Fruit fly (Drosophila melanogaster) whole organism, embryonic: Measurements from ENCODE around the gene MtnD.
A peak's percentile ranks its signal among the peaks of the same experiment; 100 is the strongest.

Source experiments
- Bgb ChIP-seq: fragments of 200-800 bp; sonication (Bioruptor generic); IDR thresholded peaks from 2 replicates; pipeline ENCODE4 v1.3.6; 2022; ENCODE audit warnings: missing biosample characterization, missing genetic modification characterization; ENCODE audit not compliant: partially characterized antibody
- CG10147 ChIP-seq: fragments of 200-800 bp; sonication (Bioruptor generic); optimal IDR thresholded peaks from 2 replicates; lab custom pipeline; 2019; ENCODE audit warnings: missing biosample characterization, mild to moderate bottlenecking, missing genetic modification characterization, moderate library complexity
- CG10274 ChIP-seq: fragments of 200-800 bp; sonication (Bioruptor generic); optimal IDR thresholded peaks from 3 replicates; lab custom pipeline; 2017; ENCODE audit warnings: missing biosample characterization, mild to moderate bottlenecking, missing genetic modification characterization
- CG10979 ChIP-seq: fragments of 200-800 bp; sonication (Bioruptor generic); optimal IDR thresholded peaks from 2 replicates; lab custom pipeline; 2018; ENCODE audit warnings: missing biosample characterization, mild to moderate bottlenecking, missing genetic modification characterization, moderate library complexity
- CG13424 ChIP-seq: fragments of 200-800 bp; sonication (Bioruptor generic); optimal IDR thresholded peaks from 2 replicates; lab custom pipeline; 2019; ENCODE audit warnings: missing biosample characterization, mild to moderate bottlenecking, missing genetic modification characterization, moderate library complexity
- CG15479 ChIP-seq: fragments of 200-800 bp; sonication (Bioruptor generic); optimal IDR thresholded peaks from 3 replicates; lab custom pipeline; 2019; ENCODE audit warnings: missing biosample characterization, mild to moderate bottlenecking, missing genetic modification characterization, moderate library complexity
- CG15514 ChIP-seq: fragments of 200-800 bp; sonication (Bioruptor generic); optimal IDR thresholded peaks from 3 replicates; lab custom pipeline; 2017; ENCODE audit warnings: missing biosample characterization, missing genetic modification characterization, mild to moderate bottlenecking, moderate library complexity, missing genetic modification reagents
- CG15696 ChIP-seq: fragments of 200-800 bp; sonication (Bioruptor generic); optimal IDR thresholded peaks from 2 replicates; lab custom pipeline; 2019; ENCODE audit warnings: missing biosample characterization, mild to moderate bottlenecking, missing genetic modification characterization, moderate library complexity
- CG1603 ChIP-seq: fragments of 200-800 bp; sonication (Bioruptor generic); optimal IDR thresholded peaks from 2 replicates; lab custom pipeline; 2019; ENCODE audit warnings: missing biosample characterization, mild to moderate bottlenecking, missing genetic modification characterization, moderate library complexity
- CG17385 ChIP-seq: fragments of 200-800 bp; sonication (Bioruptor generic); optimal IDR thresholded peaks from 3 replicates; lab custom pipeline; 2018; ENCODE audit warnings: missing biosample characterization, mild to moderate bottlenecking, missing genetic modification characterization
- CG18599 ChIP-seq: fragments of 200-800 bp; sonication (Bioruptor generic); optimal IDR thresholded peaks from 3 replicates; lab custom pipeline; 2017; ENCODE audit warnings: missing biosample characterization, missing genetic modification characterization, mild to moderate bottlenecking, moderate library complexity, missing genetic modification reagents
- CG2116 ChIP-seq: fragments of 200-800 bp; sonication (Bioruptor generic); optimal IDR thresholded peaks from 3 replicates; lab custom pipeline; 2018; ENCODE audit warnings: missing biosample characterization, mild to moderate bottlenecking, missing genetic modification characterization
- CG32767 ChIP-seq: fragments of 200-800 bp; sonication (Bioruptor generic); IDR thresholded peaks from 2 replicates; pipeline ENCODE4 v1.3.6; 2022; ENCODE audit warnings: missing biosample characterization, missing genetic modification characterization
- CG3281 ChIP-seq: fragments of 200-800 bp; sonication (Bioruptor generic); optimal IDR thresholded peaks from 3 replicates; lab custom pipeline; 2017; ENCODE audit warnings: missing biosample characterization, mild to moderate bottlenecking, missing genetic modification characterization
- CG34422 ChIP-seq: fragments of 200-800 bp; sonication (Bioruptor generic); IDR thresholded peaks from 3 replicates; pipeline ENCODE4 v1.3.6; 2022; ENCODE audit warnings: missing biosample characterization, missing genetic modification characterization
- CG4328 ChIP-seq: fragments of 200-800 bp; sonication (Bioruptor generic); optimal IDR thresholded peaks from 3 replicates; lab custom pipeline; 2017; ENCODE audit warnings: missing biosample characterization, missing genetic modification reagents, missing genetic modification characterization
- CG5180 ChIP-seq: fragments of 200-800 bp; sonication (Bioruptor generic); optimal IDR thresholded peaks from 3 replicates; lab custom pipeline; 2017; ENCODE audit warnings: missing biosample characterization, missing genetic modification characterization, mild to moderate bottlenecking, moderate library complexity, missing genetic modification reagents
- CG7928 ChIP-seq: fragments of 200-800 bp; sonication (Bioruptor generic); optimal IDR thresholded peaks from 2 replicates; lab custom pipeline; 2017; ENCODE audit warnings: missing biosample characterization, mild to moderate bottlenecking, missing genetic modification characterization
- CrebB ChIP-seq: fragments of 200-800 bp; sonication (Bioruptor generic); optimal IDR thresholded peaks from 3 replicates; lab custom pipeline; 2018; ENCODE audit warnings: missing biosample characterization, mild to moderate bottlenecking, missing genetic modification characterization
- Drgx ChIP-seq: fragments of 200-800 bp; sonication (Bioruptor generic); IDR thresholded peaks from 2 replicates; pipeline ENCODE4 v1.3.6; 2022; ENCODE audit warnings: missing biosample characterization, missing genetic modification characterization
- Ets65A ChIP-seq: fragments of 200-800 bp; sonication (Bioruptor generic); peaks from one replicate; lab custom pipeline; 2016; ENCODE audit warnings: missing biosample characterization, missing genetic modification characterization
- Fer1 ChIP-seq: fragments of 200-800 bp; sonication (Bioruptor generic); optimal IDR thresholded peaks from 2 replicates; lab custom pipeline; 2017; ENCODE audit warnings: missing biosample characterization, mild to moderate bottlenecking, missing genetic modification characterization
- MESR4 ChIP-seq: fragments of 200-800 bp; sonication (Bioruptor generic); optimal IDR thresholded peaks from 2 replicates; lab custom pipeline; 2018; ENCODE audit warnings: missing biosample characterization, mild to moderate bottlenecking, missing genetic modification characterization, moderate library complexity
- Med ChIP-seq: fragments of 200-800 bp; sonication (Bioruptor generic); peaks from one replicate; lab custom pipeline; 2016; ENCODE audit warnings: missing biosample characterization, missing genetic modification characterization, mild to moderate bottlenecking, inconsistent platforms, moderate library complexity
- Oli ChIP-seq: fragments of 200-800 bp; sonication (Bioruptor generic); optimal IDR thresholded peaks from 2 replicates; lab custom pipeline; 2018; ENCODE audit warnings: missing biosample characterization, mild to moderate bottlenecking, missing genetic modification characterization, moderate library complexity
- Rx ChIP-seq: fragments of 200-800 bp; sonication (Bioruptor generic); IDR thresholded peaks from 2 replicates; pipeline ENCODE4 v1.3.6; 2022; ENCODE audit warnings: missing biosample characterization, missing genetic modification characterization
- TFAM ChIP-seq: fragments of 200-800 bp; sonication (Bioruptor generic); optimal IDR thresholded peaks from 2 replicates; lab custom pipeline; 2017; ENCODE audit warnings: missing biosample characterization, missing genetic modification characterization, inconsistent platforms
- Vsx1 ChIP-seq: fragments of 200-800 bp; sonication (Bioruptor generic); optimal IDR thresholded peaks from 2 replicates; lab custom pipeline; 2017; ENCODE audit warnings: missing biosample characterization, mild to moderate bottlenecking, missing genetic modification characterization, missing genetic modification reagents
- abd-A ChIP-seq: fragments of 200-800 bp; sonication (Bioruptor generic); optimal IDR thresholded peaks from 3 replicates; lab custom pipeline; 2019; ENCODE audit warnings: missing biosample characterization, mild to moderate bottlenecking, missing genetic modification characterization, moderate library complexity
- btn ChIP-seq: fragments of 200-800 bp; sonication (Bioruptor generic); optimal IDR thresholded peaks from 2 replicates; lab custom pipeline; 2016; ENCODE audit warnings: missing biosample characterization, missing genetic modification characterization
- eyg ChIP-seq: fragments of 200-800 bp; sonication (Bioruptor generic); optimal IDR thresholded peaks from 3 replicates; lab custom pipeline; 2016; ENCODE audit warnings: missing biosample characterization, missing genetic modification characterization
- ftz-f1 ChIP-seq: fragments of 200-800 bp; sonication (Bioruptor generic); optimal IDR thresholded peaks from 2 replicates; lab custom pipeline; 2016; ENCODE audit warnings: missing biosample characterization, missing genetic modification characterization
- hth ChIP-seq: fragments of >200 bp; optimal IDR thresholded peaks from 2 replicates; lab custom pipeline; 2017; ENCODE audit warnings: inconsistent platforms
- insv ChIP-seq, 2 experiments: fragments of 200-800 bp; sonication (Bioruptor generic); optimal IDR thresholded peaks; 3 replicates each; lab custom pipeline; 2016 to 2018; ENCODE audit warnings: missing biosample characterization in 2 of 2, missing genetic modification characterization in 2 of 2
- mirr ChIP-seq: fragments of 200-800 bp; sonication (Bioruptor generic); optimal IDR thresholded peaks from 3 replicates; lab custom pipeline; 2018; ENCODE audit warnings: missing biosample characterization, mild to moderate bottlenecking, missing genetic modification characterization
- nerfin-1 ChIP-seq: fragments of 200-800 bp; sonication (Bioruptor generic); optimal IDR thresholded peaks from 3 replicates; lab custom pipeline; 2019; ENCODE audit warnings: missing biosample characterization, mild to moderate bottlenecking, missing genetic modification characterization, moderate library complexity
- onecut ChIP-seq: fragments of 200-800 bp; sonication (Bioruptor generic); IDR thresholded peaks from 2 replicates; pipeline ENCODE4 v1.3.6; 2022; ENCODE audit warnings: missing biosample characterization, missing genetic modification characterization
- pita ChIP-seq: fragments of 200-800 bp; sonication (Bioruptor generic); optimal IDR thresholded peaks from 2 replicates; lab custom pipeline; 2017; ENCODE audit warnings: missing biosample characterization, mild to moderate bottlenecking, missing genetic modification characterization
- pros ChIP-seq: fragments of 200-800 bp; sonication (Bioruptor generic); optimal IDR thresholded peaks from 3 replicates; lab custom pipeline; 2019; ENCODE audit warnings: missing biosample characterization, mild to moderate bottlenecking, missing genetic modification characterization, moderate library complexity
- scrt ChIP-seq: fragments of 200-800 bp; sonication (Bioruptor generic); optimal IDR thresholded peaks from 2 replicates; lab custom pipeline; 2018; ENCODE audit warnings: missing biosample characterization, mild to moderate bottlenecking, missing genetic modification characterization, moderate library complexity
- seq ChIP-seq: fragments of 200-800 bp; sonication (Bioruptor generic); IDR thresholded peaks from 2 replicates; pipeline ENCODE4 v1.3.6; 2022; ENCODE audit warnings: missing biosample characterization, missing genetic modification characterization
- stwl ChIP-seq: fragments of 200-800 bp; sonication (Bioruptor generic); optimal IDR thresholded peaks from 3 replicates; lab custom pipeline; 2018; ENCODE audit warnings: missing biosample characterization, mild to moderate bottlenecking, missing genetic modification characterization, moderate library complexity
- tll ChIP-seq, 2 experiments: fragments of 200-800 bp in 1 of 2; fragments of >200 bp in 1 of 2; sonication (Bioruptor generic) in 1 of 2; optimal IDR thresholded peaks; 2 replicates each; lab custom pipeline; 2017 to 2019; ENCODE audit warnings: missing biosample characterization in 2 of 2, missing genetic modification characterization in 2 of 2, mild to moderate bottlenecking in 1 of 2, moderate library complexity in 1 of 2
- tna ChIP-seq: fragments of 200-800 bp; sonication (Bioruptor generic); IDR thresholded peaks from 2 replicates; pipeline ENCODE4 v1.3.6; 2022; ENCODE audit warnings: missing biosample characterization, missing genetic modification characterization; ENCODE audit not compliant: partially characterized antibody
- wek ChIP-seq: fragments of 200-800 bp; sonication (Bioruptor generic); optimal IDR thresholded peaks from 3 replicates; lab custom pipeline; 2018; ENCODE audit warnings: missing biosample characterization, mild to moderate bottlenecking, missing genetic modification characterization, moderate library complexity

MtnD gene

dm6 chr3R:20551487-20552079 lies 16.8 kb downstream of the MtnD start:
- TF ChIP-seq CG2116 (GFP tag; lab: Kevin White, UChicago) (peak; percentile 90), CG13424 (tag; lab: Kevin White, UChicago) (no peak), CrebB (no peak), CG18599 (GFP tag; lab: Kevin White, UChicago) (peak; percentile 10), onecut (GFP tag; lab: Robert Waterston, UW) (peak; percentile 48), CG10274 (GFP tag; lab: Kevin White, UChicago) (no peak), CG17385 (GFP tag; lab: Kevin White, UChicago) (peak; percentile 24), Fer1 (peak; percentile 7), CG4328 (GFP tag; lab: Kevin White, UChicago) (peak; percentile 8), tll (GFP tag; optimal IDR thresholded peaks at IDR 0.05; lab: Kevin White, UChicago) (peak in 1 of 2 experiments; percentile 74), Drgx (GFP tag; lab: Robert Waterston, UW) (0 out of 2 replicates have a peak, but pooled peaks have one; percentile 7), pros (GFP tag; lab: Kevin White, UChicago) (no peak), CG15479 (GFP tag; lab: Kevin White, UChicago) (peak; percentile 3), tna (GFP tag; lab: Robert Waterston, UW) (0 out of 2 replicates have a peak, but pooled peaks have one; percentile 15), wek (GFP tag; lab: Kevin White, UChicago) (peak; percentile 24), CG1603 (peak; percentile 14), nerfin-1 (tag; lab: Kevin White, UChicago) (peak; percentile 18), CG7928 (GFP tag; lab: Kevin White, UChicago) (peak; percentile 80), CG10979 (tag; lab: Kevin White, UChicago) (no peak), Ets65A (GFP tag; lab: Kevin White, UChicago) (peak; percentile 69), Oli (tag; lab: Kevin White, UChicago) (no peak), eyg (GFP tag; lab: Kevin White, UChicago) (peak; percentile 10), stwl (tag; lab: Kevin White, UChicago) (no peak), CG15514 (GFP tag; lab: Kevin White, UChicago) (peak; percentile 21), CG3281 (GFP tag; lab: Kevin White, UChicago) (peak; percentile 0), seq (GFP tag; lab: Robert Waterston, UW) (peak; percentile 40; the same call in 1 of the 2 replicates), insv (GFP tag; optimal IDR thresholded peaks at IDR 0.05; lab: Kevin White, UChicago) (no peak), scrt (GFP tag; lab: Kevin White, UChicago) (peak; percentile 97), hth (lab: Kevin White, UChicago) (no peak), abd-A (tag; lab: Kevin White, UChicago) (peak; percentile 16), mirr (GFP tag; lab: Kevin White, UChicago) (peak; percentile 42), Bgb (GFP tag; lab: Robert Waterston, UW) (peak; percentile 6; the same call in 1 of the 2 replicates), CG15696 (tag; lab: Kevin White, UChicago) (no peak), pita (peak; percentile 35), Vsx1 (GFP tag; lab: Kevin White, UChicago) (peak; percentile 38), Med (GFP tag; lab: Kevin White, UChicago) (peak; percentile 45), ftz-f1 (GFP tag; lab: Kevin White, UChicago) (peak; percentile 8), btn (GFP tag; lab: Kevin White, UChicago) (no peak), Rx (no peak), CG34422 (peak; percentile 21; the same call in 1 of the 3 replicates), TFAM (GFP tag; lab: Kevin White, UChicago) (no peak), CG10147 (GFP tag; lab: Kevin White, UChicago) (no peak), MESR4 (GFP tag; lab: Kevin White, UChicago) (peak; percentile 24), CG32767 (GFP tag; lab: Robert Waterston, UW) (0 out of 2 replicates have a peak, but pooled peaks have one; percentile 42), CG5180 (peak; percentile 22)
